Fruit fly (Drosophila melanogaster): ENCODE data around the gene CG12499.

The CG12499 gene

dm6 chr3R:22468829-22469487 lies 22.6 kb upstream of the CG12499 start (continued):
- no peak for TF ChIP-seq dan (GFP tag; IDR thresholded peaks at IDR 0.05)
- TF ChIP-seq BEAF-32 (GFP tag; optimal IDR thresholded peaks at IDR 0.05) = no peak
- peak; percentile 85 for TF ChIP-seq CG12219 (GFP tag; optimal IDR thresholded peaks at IDR 0.05)
- TF ChIP-seq lilli (GFP tag; optimal IDR thresholded peaks at IDR 0.05) = peak; percentile 89
- TF ChIP-seq dimm (GFP tag; IDR thresholded peaks at IDR 0.05) = peak; percentile 74
- peak; percentile 87 for TF ChIP-seq scrt (GFP tag; optimal IDR thresholded peaks at IDR 0.05)
- TF ChIP-seq cg (GFP tag; optimal IDR thresholded peaks at IDR 0.05) = peak; percentile 73
- peak; percentile 86 for TF ChIP-seq CG1647 (GFP tag; optimal IDR thresholded peaks at IDR 0.05)
- peak; percentile 81 for TF ChIP-seq CG9609 (GFP tag; optimal IDR thresholded peaks at IDR 0.05)
- TF ChIP-seq CG9817 (tag; optimal IDR thresholded peaks at IDR 0.05) = peak; percentile 86
- TF ChIP-seq CG17912 (GFP tag; optimal IDR thresholded peaks at IDR 0.05) = no peak
- TF ChIP-seq bcd (GFP tag; optimal IDR thresholded peaks at IDR 0.05) = peak; percentile 86
- TF ChIP-seq Abd-B (GFP tag; optimal IDR thresholded peaks at IDR 0.05) = peak; percentile 83
- TF ChIP-seq pho (GFP tag; optimal IDR thresholded peaks at IDR 0.05) = peak; percentile 85
- TF ChIP-seq Lhr (GFP tag; optimal IDR thresholded peaks at IDR 0.05) = no peak

dm6 chr3R:22467939-22468571 lies 21.7 kb upstream of the CG12499 start, which contains the start of the genes CG5377 and Nrx-1:
TSS of gene CG5377 (minus strand) at chr3R:22468157.
TSS of gene Nrx-1 (plus strand) at chr3R:22468512.
- peak; percentile 68; the same call in 1 of the 4 replicates for TF ChIP-seq chinmo (GFP tag; IDR thresholded peaks at IDR 0.05; ENCODE audit: partially characterized antibody)
- TF ChIP-seq CG34422 (GFP tag; IDR thresholded peaks at IDR 0.05) = peak; percentile 6; the same call in 1 of the 3 replicates
- peak; percentile 53 for TF ChIP-seq Myb (GFP tag; optimal IDR thresholded peaks at IDR 0.05)
- peak; percentile 35; the same call in 1 of the 3 replicates for TF ChIP-seq CG34224 (GFP tag; IDR thresholded peaks at IDR 0.05; ENCODE audit: partially characterized antibody)
- TF ChIP-seq unc-4 (GFP tag; IDR thresholded peaks at IDR 0.05; ENCODE audit: partially characterized antibody) = 0 out of 2 replicates have a peak, but pooled peaks have one; percentile 22
- TF ChIP-seq CG9797 (GFP tag; optimal IDR thresholded peaks at IDR 0.05) = peak; percentile 74
- TF ChIP-seq crp (GFP tag; optimal IDR thresholded peaks at IDR 0.05) = peak; percentile 51 to 92
- peak; percentile 45; the same call in 1 of the 4 replicates for TF ChIP-seq Dll (GFP tag; IDR thresholded peaks at IDR 0.05; ENCODE audit: partially characterized antibody)
- peak; percentile 60 for TF ChIP-seq Dp (GFP tag; optimal IDR thresholded peaks at IDR 0.05)
- peak; percentile 6 for TF ChIP-seq CoRest (tag; optimal IDR thresholded peaks at IDR 0.05)
- TF ChIP-seq bigmax (GFP tag; optimal IDR thresholded peaks at IDR 0.05) = no peak
- TF ChIP-seq pzg (GFP tag; optimal IDR thresholded peaks at IDR 0.05) = peak; percentile 43
- no peak for TF ChIP-seq Hr51 (GFP tag; optimal IDR thresholded peaks at IDR 0.05)
- no peak for TF ChIP-seq CG10321 (GFP tag; IDR thresholded peaks at IDR 0.05)
- TF ChIP-seq gfzf (GFP tag; optimal IDR thresholded peaks at IDR 0.05) = peak; percentile 65
- TF ChIP-seq BEAF-32 (GFP tag; optimal IDR thresholded peaks at IDR 0.05) = peak; percentile 7
- TF ChIP-seq CG1603 (tag; optimal IDR thresholded peaks at IDR 0.05) = peak; percentile 27
- peak; percentile 77 for TF ChIP-seq CG14710 (tag; optimal IDR thresholded peaks at IDR 0.05)
- no peak for TF ChIP-seq CG15601 (tag; optimal IDR thresholded peaks at IDR 0.05)
- peak; percentile 23 for TF ChIP-seq trem (tag; optimal IDR thresholded peaks at IDR 0.05)
- no peak for TF ChIP-seq CG10431 (GFP tag; optimal IDR thresholded peaks at IDR 0.05)
- peak; percentile 74 for TF ChIP-seq MBD-R2 (GFP tag; IDR thresholded peaks at IDR 0.05)
- TF ChIP-seq vvl (GFP tag; IDR thresholded peaks at IDR 0.05) = no peak
- TF ChIP-seq E2f2 (GFP tag; IDR thresholded peaks at IDR 0.05) = peak; percentile 59
- TF ChIP-seq sna (GFP tag; IDR thresholded peaks at IDR 0.05; ENCODE audit: partially characterized antibody) = 0 out of 2 replicates have a peak, but pooled peaks have one; percentile 17
- TF ChIP-seq Scr (GFP tag; IDR thresholded peaks at IDR 0.05; ENCODE audit: partially characterized antibody) = peak; percentile 24; the same call in 1 of the 2 replicates
- no peak for TF ChIP-seq caup (GFP tag; optimal IDR thresholded peaks at IDR 0.05; ENCODE audit: severe bottlenecking)
- TF ChIP-seq grn (GFP tag; optimal IDR thresholded peaks at IDR 0.05) = peak; percentile 92
- peak in 1 of 2 experiments; percentile 78 for TF ChIP-seq Pdp1 (GFP tag; optimal IDR thresholded peaks at IDR 0.05)
- TF ChIP-seq phol (tag; optimal IDR thresholded peaks at IDR 0.05) = peak; percentile 21
